Fruit fly (Drosophila melanogaster): ENCODE measurements around the gene MICU1.
A peak's percentile ranks its signal among the peaks of the same experiment; 100 is the strongest.

Gene MICU1

DNA sequence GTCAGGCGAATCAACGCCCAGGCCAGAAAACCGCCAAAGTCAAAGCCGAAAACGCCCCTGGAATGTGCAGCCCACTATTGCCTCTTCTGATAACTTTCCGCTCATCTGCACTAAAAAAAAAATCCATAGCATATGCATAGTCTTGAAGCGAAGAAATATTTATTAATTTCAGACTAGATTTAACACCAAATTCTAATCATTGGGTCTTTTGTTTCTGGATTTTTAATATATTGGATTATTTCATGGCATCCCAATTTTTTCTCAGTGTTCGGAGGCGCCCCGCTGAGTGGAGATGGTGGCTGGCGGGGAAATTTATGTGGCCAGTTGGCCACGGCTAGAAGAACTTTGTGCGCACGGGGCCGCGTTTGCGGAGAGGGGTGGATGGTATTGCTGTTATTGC is 47.0 kb upstream of the MICU1 start (continued):
- TF ChIP-seq Dp (GFP tag; optimal IDR thresholded peaks at IDR 0.05) (no peak), CG5245 (GFP tag; optimal IDR thresholded peaks at IDR 0.05) (peak; percentile 69), pnt (GFP tag; optimal IDR thresholded peaks at IDR 0.05) (peak; percentile 80), Mad (GFP tag; optimal IDR thresholded peaks at IDR 0.05) (peak; percentile 64), Spps (tag; optimal IDR thresholded peaks at IDR 0.05) (peak; percentile 6), CG12104 (GFP tag; optimal IDR thresholded peaks at IDR 0.05) (no peak), jumu (GFP tag; optimal IDR thresholded peaks at IDR 0.05) (peak; percentile 76), CG6272 (GFP tag; IDR thresholded peaks at IDR 0.05) (0 out of 2 replicates have a peak, but pooled peaks have one; percentile 37), CG12744 (GFP tag; optimal IDR thresholded peaks at IDR 0.05) (peak; percentile 18), HLH54F (GFP tag; optimal IDR thresholded peaks at IDR 0.05) (peak; percentile 60), CG2120 (GFP tag; optimal IDR thresholded peaks at IDR 0.05) (peak; percentile 47), CG6254 (GFP tag; optimal IDR thresholded peaks at IDR 0.05) (peak; percentile 23), gro (GFP tag; optimal IDR thresholded peaks at IDR 0.05) (no peak), CG12942 (GFP tag; optimal IDR thresholded peaks at IDR 0.05) (peak; percentile 33), CG17361 (GFP tag; IDR thresholded peaks at IDR 0.05) (peak; percentile 76), org-1 (GFP tag; optimal IDR thresholded peaks at IDR 0.05) (peak; percentile 58), Oli (tag; optimal IDR thresholded peaks at IDR 0.05) (peak; percentile 82), bab2 (GFP tag; optimal IDR thresholded peaks at IDR 0.05) (peak; percentile 70), toy (GFP tag; IDR thresholded peaks at IDR 0.05) (no peak), NK7.1 (GFP tag; optimal IDR thresholded peaks at IDR 0.05) (peak; percentile 75), exex (tag; optimal IDR thresholded peaks at IDR 0.05) (no peak), run (tag; optimal IDR thresholded peaks at IDR 0.05) (peak; percentile 25), CG10654 (GFP tag; optimal IDR thresholded peaks at IDR 0.05) (peak; percentile 73), ara (GFP tag; IDR thresholded peaks at IDR 0.05) (peak; percentile 57; the same call in 1 of the 2 replicates), sr (GFP tag; IDR thresholded peaks at IDR 0.05) (0 out of 3 replicates have a peak, but pooled peaks have one; percentile 7), gcm (GFP tag; optimal IDR thresholded peaks at IDR 0.05) (peak; percentile 64), Mrtf (GFP tag; IDR thresholded peaks at IDR 0.05) (peak; percentile 72), Hmx (GFP tag; optimal IDR thresholded peaks at IDR 0.05) (no peak), CG5180 (GFP tag; optimal IDR thresholded peaks at IDR 0.05) (peak; percentile 17), CG16863 (GFP tag; optimal IDR thresholded peaks at IDR 0.05) (peak; percentile 84), CG2199 (GFP tag; IDR thresholded peaks at IDR 0.05) (peak; percentile 72; the same call in 1 of the 3 replicates), CG4360 (GFP tag; IDR thresholded peaks at IDR 0.05) (no peak), CG17802 (tag; optimal IDR thresholded peaks at IDR 0.05) (peak; percentile 68), Trl (optimal IDR thresholded peaks at IDR 0.05) (no peak), Trl (GFP tag; optimal IDR thresholded peaks at IDR 0.05) (peak; percentile 72), ato (GFP tag; IDR thresholded peaks at IDR 0.05; ENCODE audit: partially characterized antibody) (no peak), Lhr (GFP tag; optimal IDR thresholded peaks at IDR 0.05) (peak; percentile 50), caup (GFP tag; optimal IDR thresholded peaks at IDR 0.05; ENCODE audit: severe bottlenecking) (peak; percentile 3), CG4707 (GFP tag; optimal IDR thresholded peaks at IDR 0.05) (peak; percentile 50), CG3281 (GFP tag; optimal IDR thresholded peaks at IDR 0.05) (peak; percentile 26), row (GFP tag; IDR thresholded peaks at IDR 0.05) (peak; percentile 80), Mes4 (GFP tag; optimal IDR thresholded peaks at IDR 0.05) (peak; percentile 63), E2f2 (GFP tag; IDR thresholded peaks at IDR 0.05) (peak; percentile 36; the same call in 1 of the 2 replicates), nerfin-2 (GFP tag; IDR thresholded peaks at IDR 0.05; ENCODE audit: partially characterized antibody) (no peak), psq (GFP tag; optimal IDR thresholded peaks at IDR 0.05) (peak; percentile 10), CG34224 (GFP tag; IDR thresholded peaks at IDR 0.05; ENCODE audit: partially characterized antibody) (no peak), CG10959 (GFP tag; IDR thresholded peaks at IDR 0.05) (peak; percentile 77), Atf3 (GFP tag; optimal IDR thresholded peaks at IDR 0.05) (peak; percentile 63), CG13287 (GFP tag; IDR thresholded peaks at IDR 0.05; ENCODE audit: partially characterized antibody) (no peak), nmo (GFP tag; optimal IDR thresholded peaks at IDR 0.05) (peak; percentile 79), CG6765 (GFP tag; optimal IDR thresholded peaks at IDR 0.05) (no peak)
